Worm (Caenorhabditis elegans): ENCODE measurements around the gene Y43B11AR.3.

Gene Y43B11AR.3

ce11 chrIV:7043430-7043829 is 40.1 kb downstream of the Y43B11AR.3 start:
- TF ChIP-seq cebp-2 (GFP tag; IDR thresholded peaks at IDR 0.05), result 0 out of 2 replicates have a peak, but pooled peaks have one; percentile 70
- peak; percentile 28 for TF ChIP-seq F52B5.7 (tag; optimal IDR thresholded peaks at IDR 0.05)
- TF ChIP-seq madf-3 (GFP tag; IDR thresholded peaks at IDR 0.05), result peak; percentile 69; the same call in 1 of the 2 replicates
- TF ChIP-seq madf-8 (GFP tag; conservative IDR thresholded peaks at IDR 0.05), result peak; percentile 38
- no peak for TF ChIP-seq rpc-1 (optimal IDR thresholded peaks at IDR 0.05)
- TF ChIP-seq rpc-1 (tag; optimal IDR thresholded peaks at IDR 0.05), result no peak
- no peak for TF ChIP-seq K12H6.12 (tag; optimal IDR thresholded peaks at IDR 0.05)
- no peak for TF ChIP-seq ama-1 (optimal IDR thresholded peaks at IDR 0.05)
- peak; percentile 39 to 80 for TF ChIP-seq ama-1 (GFP tag; optimal IDR thresholded peaks at IDR 0.05)
- TF ChIP-seq repo-1 (tag; optimal IDR thresholded peaks at IDR 0.05), result no peak
- peak; percentile 74 for TF ChIP-seq lin-54 (GFP tag; optimal IDR thresholded peaks at IDR 0.05)
- TF ChIP-seq dpl-1 (GFP tag; optimal IDR thresholded peaks at IDR 0.05), result no peak
- TF ChIP-seq madf-6 (GFP tag; IDR thresholded peaks at IDR 0.05), result peak; percentile 90
- TF ChIP-seq T07F8.4 (tag; optimal IDR thresholded peaks at IDR 0.05), result no peak
- peak; percentile 94 for TF ChIP-seq Y53G8AR.9 (GFP tag; conservative IDR thresholded peaks at IDR 0.05)
- TF ChIP-seq Y56A3A.18 (GFP tag; IDR thresholded peaks at IDR 0.05), result peak; percentile 63
- no peak for TF ChIP-seq ztf-3 (GFP tag; optimal IDR thresholded peaks at IDR 0.05)
- TF ChIP-seq madf-10 (tag; optimal IDR thresholded peaks at IDR 0.05), result no peak
- no peak for TF ChIP-seq somi-1 (GFP tag; optimal IDR thresholded peaks at IDR 0.05)
- TF ChIP-seq aptf-2 (GFP tag; conservative IDR thresholded peaks at IDR 0.05), result no peak
- no peak for TF ChIP-seq nhr-179 (tag; optimal IDR thresholded peaks at IDR 0.05)
- peak; percentile 62 for TF ChIP-seq xnd-1 (tag; optimal IDR thresholded peaks at IDR 0.05)
- no peak for TF ChIP-seq unc-62 (GFP tag; optimal IDR thresholded peaks at IDR 0.05)
- no peak for TF ChIP-seq snpc-4 (GFP tag; optimal IDR thresholded peaks at IDR 0.05)
- TF ChIP-seq snpc-4 (tag; optimal IDR thresholded peaks at IDR 0.05), result peak in 3 of 4 experiments; percentile 32 to 74 (median 40)
- TF ChIP-seq mel-28 (tag; optimal IDR thresholded peaks at IDR 0.05; ENCODE audit: borderline replicate concordance), result no peak
- TF ChIP-seq cebp-1 (GFP tag; IDR thresholded peaks at IDR 0.05), result no peak
- TF ChIP-seq cebp-1 (tag; optimal IDR thresholded peaks at IDR 0.05), result peak; percentile 55
- TF ChIP-seq lsy-27 (tag; optimal IDR thresholded peaks at IDR 0.05; ENCODE audit: borderline replicate concordance, insufficient read depth), result no peak
- TF ChIP-seq sptf-2 (GFP tag; optimal IDR thresholded peaks at IDR 0.05), result no peak
- no peak for TF ChIP-seq snpc-1.3 (tag; optimal IDR thresholded peaks at IDR 0.05; ENCODE audit: insufficient read depth)
- peak; percentile 85 for TF ChIP-seq hsf-1 (GFP tag; IDR thresholded peaks at IDR 0.05)
- TF ChIP-seq F57A8.1 (GFP tag; optimal IDR thresholded peaks at IDR 0.05), result no peak
- TF ChIP-seq Y95B8A.8 (GFP tag; IDR thresholded peaks at IDR 0.05), result peak; percentile 84
- peak; percentile 59 for TF ChIP-seq snpc-1.1 (tag; optimal IDR thresholded peaks at IDR 0.05; ENCODE audit: insufficient read depth)
- TF ChIP-seq egrh-3 (GFP tag; IDR thresholded peaks at IDR 0.05), result no peak
- TF ChIP-seq nhr-120 (GFP tag; IDR thresholded peaks at IDR 0.05), result no peak
- TF ChIP-seq zim-3 (tag; optimal IDR thresholded peaks at IDR 0.05), result no peak
- peak; percentile 72 for TF ChIP-seq chd-7 (tag; optimal IDR thresholded peaks at IDR 0.05)
- TF ChIP-seq zfh-2 (GFP tag; conservative IDR thresholded peaks at IDR 0.05), result no peak
- TF ChIP-seq C06A6.2 (GFP tag; conservative IDR thresholded peaks at IDR 0.05), result no peak
- peak; percentile 87 for TF ChIP-seq F49E8.2 (tag; optimal IDR thresholded peaks at IDR 0.05; ENCODE audit: insufficient read depth)
- TF ChIP-seq nhr-90 (tag; optimal IDR thresholded peaks at IDR 0.05), result no peak
- TF ChIP-seq fkh-3 (tag; optimal IDR thresholded peaks at IDR 0.05), result peak; percentile 20
- TF ChIP-seq nfyb-1 (GFP tag; IDR thresholded peaks at IDR 0.05), result no peak
- peak; percentile 58; the same call in 1 of the 2 replicates for TF ChIP-seq Y79H2A.3 (GFP tag; conservative IDR thresholded peaks at IDR 0.05)
- no peak for TF ChIP-seq ztf-28 (GFP tag; IDR thresholded peaks at IDR 0.05)
- no peak for TF ChIP-seq lin-40 (tag; optimal IDR thresholded peaks at IDR 0.05)
- TF ChIP-seq C17E4.6 (GFP tag; IDR thresholded peaks at IDR 0.05), result peak; percentile 57; the same call in 1 of the 2 replicates
- no peak for TF ChIP-seq Y53F4B.3 (GFP tag; IDR thresholded peaks at IDR 0.05)
